Worm (Caenorhabditis elegans): ENCODE results near the gene rfth-1.

rfth-1 gene

DNA sequence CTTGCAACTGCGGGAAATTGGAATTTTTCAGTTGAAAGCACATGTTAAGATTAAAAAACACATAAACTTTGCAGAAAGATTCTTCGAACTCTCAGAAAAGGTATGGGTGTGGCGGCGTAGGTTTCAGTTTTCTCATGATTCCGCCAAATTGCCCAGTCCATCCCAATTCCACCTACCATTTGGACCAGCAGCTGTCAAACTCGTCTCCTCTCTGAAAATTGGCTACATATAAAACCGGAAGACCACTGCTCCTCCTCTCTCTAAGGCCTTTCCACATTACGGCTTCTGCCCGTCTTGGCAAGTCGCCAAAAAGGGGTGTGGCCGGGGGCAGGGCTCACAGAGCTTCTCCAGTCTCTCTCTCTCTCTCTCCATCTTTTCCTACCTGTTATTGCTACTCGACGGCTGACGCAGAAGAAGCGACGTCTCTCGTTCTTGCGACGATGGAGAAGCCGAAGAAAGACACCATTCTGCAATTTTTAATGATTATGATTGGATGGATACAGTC lies 20.9 kb downstream of the rfth-1 start, which contains the start of gene ZK180.7:
Gene ZK180.7, plus strand, starts transcription at position 395 of the 505 bp plus-strand sequence.
- TF ChIP-seq aly-1 (tag; optimal IDR thresholded peaks at IDR 0.05) (no peak), F13C5.2 (tag; optimal IDR thresholded peaks at IDR 0.05) (no peak), flt-1 (GFP tag; IDR thresholded peaks at IDR 0.05) (no peak), hmg-4 (GFP tag; optimal IDR thresholded peaks at IDR 0.05) (no peak), tra-4 (tag; optimal IDR thresholded peaks at IDR 0.05) (no peak), B0310.2 (tag; optimal IDR thresholded peaks at IDR 0.05) (no peak), sea-1 (GFP tag; conservative IDR thresholded peaks at IDR 0.05) (no peak), hmbx-1 (tag; optimal IDR thresholded peaks at IDR 0.05) (no peak), scrt-1 (GFP tag; IDR thresholded peaks at IDR 0.05) (no peak), ceh-36 (tag; optimal IDR thresholded peaks at IDR 0.05) (no peak), tbx-11 (GFP tag; IDR thresholded peaks at IDR 0.05) (no peak), hnd-1 (tag; optimal IDR thresholded peaks at IDR 0.05) (no peak), ama-1 (optimal IDR thresholded peaks at IDR 0.05) (no peak), ceh-13 (GFP tag; optimal IDR thresholded peaks at IDR 0.05) (no peak), tbx-37 (GFP tag; conservative IDR thresholded peaks at IDR 0.05) (no peak), pes-1 (GFP tag; IDR thresholded peaks at IDR 0.05) (no peak), ets-7 (tag; optimal IDR thresholded peaks at IDR 0.05) (no peak)

DNA sequence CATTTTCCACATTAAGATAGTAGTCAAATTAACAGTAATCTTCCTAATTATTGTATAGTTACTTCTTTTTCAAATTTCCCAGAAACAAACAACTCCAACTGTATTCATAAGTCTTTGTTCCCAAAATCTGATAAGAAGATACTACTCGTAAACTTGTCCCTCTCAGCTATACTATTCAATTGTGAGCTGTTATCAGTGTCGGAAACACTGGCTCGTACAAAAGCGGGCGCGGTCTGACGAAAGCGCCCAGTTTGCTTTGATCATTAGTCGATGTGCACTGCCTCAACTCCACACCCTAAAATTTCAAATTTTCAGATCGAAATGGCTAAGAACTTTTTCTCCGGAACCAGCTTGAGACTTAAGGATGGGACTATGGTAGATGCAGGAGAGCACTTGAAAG lies 24.4 kb downstream of the rfth-1 start, which contains the start of gene trx-3:
Gene trx-3, plus strand, starts transcription at position 291 of the 400 bp plus-strand sequence.
- TF ChIP-seq ceh-36 (tag; optimal IDR thresholded peaks at IDR 0.05), result no peak
- TF ChIP-seq B0310.2 (tag; optimal IDR thresholded peaks at IDR 0.05), result no peak
- TF ChIP-seq hnd-1 (tag; optimal IDR thresholded peaks at IDR 0.05), result no peak

ce11 chrIV:4484555-4484954 lies 26.6 kb downstream of the rfth-1 start:
- TF ChIP-seq hmg-4 (GFP tag; optimal IDR thresholded peaks at IDR 0.05), result no peak
- no peak for TF ChIP-seq tbx-11 (GFP tag; IDR thresholded peaks at IDR 0.05)
- TF ChIP-seq ceh-13 (GFP tag; optimal IDR thresholded peaks at IDR 0.05), result no peak
- no peak for TF ChIP-seq ceh-36 (tag; optimal IDR thresholded peaks at IDR 0.05)
- TF ChIP-seq hmbx-1 (tag; optimal IDR thresholded peaks at IDR 0.05), result no peak
- TF ChIP-seq sea-1 (GFP tag; conservative IDR thresholded peaks at IDR 0.05), result no peak
- TF ChIP-seq tbx-37 (GFP tag; conservative IDR thresholded peaks at IDR 0.05), result no peak
- no peak for TF ChIP-seq aly-1 (tag; optimal IDR thresholded peaks at IDR 0.05)
- TF ChIP-seq tra-4 (tag; optimal IDR thresholded peaks at IDR 0.05), result no peak
- no peak for TF ChIP-seq flt-1 (GFP tag; IDR thresholded peaks at IDR 0.05)
- no peak for TF ChIP-seq pes-1 (GFP tag; IDR thresholded peaks at IDR 0.05)
- TF ChIP-seq hnd-1 (tag; optimal IDR thresholded peaks at IDR 0.05), result no peak
- TF ChIP-seq ama-1 (optimal IDR thresholded peaks at IDR 0.05), result no peak
- no peak for TF ChIP-seq B0310.2 (tag; optimal IDR thresholded peaks at IDR 0.05)
- no peak for TF ChIP-seq scrt-1 (GFP tag; IDR thresholded peaks at IDR 0.05)
- TF ChIP-seq ets-7 (tag; optimal IDR thresholded peaks at IDR 0.05), result no peak
- TF ChIP-seq F13C5.2 (tag; optimal IDR thresholded peaks at IDR 0.05), result no peak

DNA sequence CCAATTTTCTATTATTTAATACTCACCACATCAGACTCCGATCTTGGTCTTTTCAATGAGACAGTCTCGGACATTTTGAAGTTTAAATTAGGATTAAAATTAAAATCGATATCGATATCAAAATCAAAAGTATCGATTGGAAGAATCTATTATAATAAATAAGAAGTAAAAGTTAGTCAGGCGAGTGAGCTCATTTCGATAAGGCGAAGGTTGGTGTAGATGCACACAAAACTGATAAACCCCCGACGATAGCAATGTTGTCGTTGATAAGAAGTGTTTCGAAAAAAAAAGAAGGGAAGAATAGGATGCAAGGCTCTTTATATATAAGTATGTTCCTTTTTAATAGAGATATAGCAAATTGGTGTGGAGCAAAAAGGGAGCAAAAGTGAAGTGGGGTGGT lies 28.6 kb downstream of the rfth-1 start, which contains the start of gene M01H9.4:
Gene M01H9.4, minus strand, starts transcription at position 379 of the 400 bp plus-strand sequence.
- TF ChIP-seq pes-1 (GFP tag; IDR thresholded peaks at IDR 0.05) (no peak), scrt-1 (GFP tag; IDR thresholded peaks at IDR 0.05) (no peak), tbx-37 (GFP tag; conservative IDR thresholded peaks at IDR 0.05) (no peak), hnd-1 (tag; optimal IDR thresholded peaks at IDR 0.05) (no peak), sea-1 (GFP tag; conservative IDR thresholded peaks at IDR 0.05) (no peak), ceh-13 (GFP tag; optimal IDR thresholded peaks at IDR 0.05) (no peak), F13C5.2 (tag; optimal IDR thresholded peaks at IDR 0.05) (no peak), tra-4 (tag; optimal IDR thresholded peaks at IDR 0.05) (no peak)

ce11 chrIV:4481298-4481697 lies 29.8 kb downstream of the rfth-1 start:
- no peak for TF ChIP-seq pes-1 (GFP tag; IDR thresholded peaks at IDR 0.05)
- no peak for TF ChIP-seq tbx-11 (GFP tag; IDR thresholded peaks at IDR 0.05)
- no peak for TF ChIP-seq F13C5.2 (tag; optimal IDR thresholded peaks at IDR 0.05)

DNA sequence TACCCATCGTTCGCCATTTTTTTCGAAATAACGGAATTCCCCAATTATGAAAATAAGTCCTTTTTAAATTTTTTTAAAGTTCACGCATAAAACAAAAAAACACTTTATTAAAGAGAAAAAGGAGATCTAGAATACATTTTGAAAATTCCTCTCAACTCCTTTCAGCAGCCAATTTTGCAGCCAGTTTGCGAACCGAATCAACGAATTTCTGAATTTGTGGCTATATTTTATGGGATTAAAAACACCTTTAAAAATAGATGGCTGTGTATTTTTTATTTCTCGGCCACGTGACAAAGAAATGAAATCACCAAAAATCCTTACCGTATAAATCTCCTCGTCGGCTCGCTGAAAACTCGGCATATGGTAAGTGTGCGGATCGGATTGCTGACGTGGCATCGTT lies 31.1 kb downstream of the rfth-1 start, which contains the start of gene M01H9.10:
Gene M01H9.10, minus strand, starts transcription at position 101 of the 400 bp plus-strand sequence.
- TF ChIP-seq tbx-37 (GFP tag; conservative IDR thresholded peaks at IDR 0.05) (no peak), ceh-13 (GFP tag; optimal IDR thresholded peaks at IDR 0.05) (no peak), B0310.2 (tag; optimal IDR thresholded peaks at IDR 0.05) (no peak), hnd-1 (tag; optimal IDR thresholded peaks at IDR 0.05) (no peak), hmg-4 (GFP tag; optimal IDR thresholded peaks at IDR 0.05) (no peak), aly-1 (tag; optimal IDR thresholded peaks at IDR 0.05) (no peak), tbx-11 (GFP tag; IDR thresholded peaks at IDR 0.05) (no peak), sea-1 (GFP tag; conservative IDR thresholded peaks at IDR 0.05) (no peak), F13C5.2 (tag; optimal IDR thresholded peaks at IDR 0.05) (no peak), scrt-1 (GFP tag; IDR thresholded peaks at IDR 0.05) (no peak), pes-1 (GFP tag; IDR thresholded peaks at IDR 0.05) (no peak), flt-1 (GFP tag; IDR thresholded peaks at IDR 0.05) (no peak), ceh-36 (tag; optimal IDR thresholded peaks at IDR 0.05) (no peak)

DNA sequence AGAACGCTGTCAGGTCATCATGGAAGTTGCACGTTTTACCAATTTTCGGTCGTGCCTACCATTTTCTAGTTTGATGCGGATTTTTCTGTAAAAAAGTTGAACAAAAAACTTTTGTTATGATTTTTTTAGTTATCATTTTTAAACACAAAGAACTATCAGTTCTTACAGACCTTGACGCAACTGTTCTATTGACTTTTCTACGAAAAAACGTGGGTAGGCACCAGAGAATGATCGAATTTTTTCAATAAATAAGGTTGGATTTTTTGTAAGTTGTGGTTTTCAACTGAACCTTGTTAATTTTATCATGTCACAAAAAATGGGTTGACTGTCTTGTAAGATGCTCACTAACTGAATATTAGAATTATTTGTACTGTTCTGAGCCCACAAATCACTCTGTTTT lies 32.5 kb downstream of the rfth-1 start:
- TF ChIP-seq F13C5.2 (tag; optimal IDR thresholded peaks at IDR 0.05) (no peak), ceh-36 (tag; optimal IDR thresholded peaks at IDR 0.05) (no peak), B0310.2 (tag; optimal IDR thresholded peaks at IDR 0.05) (no peak), hmbx-1 (tag; optimal IDR thresholded peaks at IDR 0.05) (no peak), hmg-4 (GFP tag; optimal IDR thresholded peaks at IDR 0.05) (no peak), tbx-37 (GFP tag; conservative IDR thresholded peaks at IDR 0.05) (no peak), flt-1 (GFP tag; IDR thresholded peaks at IDR 0.05) (no peak), tbx-11 (GFP tag; IDR thresholded peaks at IDR 0.05) (no peak), ceh-13 (GFP tag; optimal IDR thresholded peaks at IDR 0.05) (no peak), aly-1 (tag; optimal IDR thresholded peaks at IDR 0.05) (no peak), hnd-1 (tag; optimal IDR thresholded peaks at IDR 0.05) (no peak), pes-1 (GFP tag; IDR thresholded peaks at IDR 0.05) (no peak), scrt-1 (GFP tag; IDR thresholded peaks at IDR 0.05) (no peak), tra-4 (tag; optimal IDR thresholded peaks at IDR 0.05) (no peak), ets-7 (tag; optimal IDR thresholded peaks at IDR 0.05) (no peak), ama-1 (optimal IDR thresholded peaks at IDR 0.05) (no peak), sea-1 (GFP tag; conservative IDR thresholded peaks at IDR 0.05) (no peak)

Measured in whole organism, early embryonic.